Worm (Caenorhabditis elegans): ENCODE data around the gene fbxa-164.
"Not testable (repeated sequence)": the region's sequence is repeated elsewhere in the genome, so short reads cannot be mapped to it uniquely, and the experiment has no call there.

ce11 chrII:1660888-1661287 lies 47.0 kb upstream of the fbxa-164 start, which contains the start of gene ZC204.13:
- not testable (repeated sequence) for TF ChIP-seq sup-37 (GFP tag; optimal IDR thresholded peaks at IDR 0.05); ztf-4 (tag; optimal IDR thresholded peaks at IDR 0.05); pax-3 (tag; optimal IDR thresholded peaks at IDR 0.05); nhr-77 (tag; optimal IDR thresholded peaks at IDR 0.05); alr-1 (tag; optimal IDR thresholded peaks at IDR 0.05; ENCODE audit: borderline replicate concordance); ceh-90 (tag; optimal IDR thresholded peaks at IDR 0.05); snpc-4 (tag; optimal IDR thresholded peaks at IDR 0.05); fkh-4 (tag; optimal IDR thresholded peaks at IDR 0.05; ENCODE audit: borderline replicate concordance); nhr-28 (tag; optimal IDR thresholded peaks at IDR 0.05); skn-1 (tag; optimal IDR thresholded peaks at IDR 0.05); nhr-11 (tag; optimal IDR thresholded peaks at IDR 0.05); pqm-1 (tag; optimal IDR thresholded peaks at IDR 0.05); lir-3 (tag; optimal IDR thresholded peaks at IDR 0.05; ENCODE audit: poor library complexity); rnt-1 (tag; optimal IDR thresholded peaks at IDR 0.05)

Data from whole organism, L1 larva.